Fruit fly (Drosophila melanogaster): ENCODE data around the gene ChLD3.

Gene ChLD3

dm6 chr2L:16720707-16721700 lies 17.6 kb upstream of the ChLD3 start (continued):
- peak; percentile 86; the same call in 1 of the 2 replicates for TF ChIP-seq dan (GFP tag; IDR thresholded peaks at IDR 0.05)
- TF ChIP-seq br (optimal IDR thresholded peaks at IDR 0.05): no peak
- TF ChIP-seq Neu2 (GFP tag; optimal IDR thresholded peaks at IDR 0.05; ENCODE audit: borderline replicate concordance): no peak
- TF ChIP-seq hth (optimal IDR thresholded peaks at IDR 0.05): no peak
- TF ChIP-seq Rfx (GFP tag; IDR thresholded peaks at IDR 0.05): peak; percentile 94
- TF ChIP-seq CG9932 (GFP tag; IDR thresholded peaks at IDR 0.05): peak; percentile 93
- peak; percentile 87 for TF ChIP-seq ATbp (GFP tag; optimal IDR thresholded peaks at IDR 0.05)
- peak; percentile 68 for TF ChIP-seq sqz (GFP tag; optimal IDR thresholded peaks at IDR 0.05)
- peak; percentile 61 for TF ChIP-seq Antp (GFP tag; optimal IDR thresholded peaks at IDR 0.05)
- TF ChIP-seq sens (GFP tag): peak; percentile 98
- peak; percentile 91 for TF ChIP-seq Spps (tag; optimal IDR thresholded peaks at IDR 0.05)
- TF ChIP-seq H15 (GFP tag; IDR thresholded peaks at IDR 0.05): peak; percentile 94
- TF ChIP-seq C15 (GFP tag; IDR thresholded peaks at IDR 0.05): peak; percentile 90; the same call in 2 of the 3 replicates
- TF ChIP-seq CG14050 (GFP tag; IDR thresholded peaks at IDR 0.05): peak; percentile 93
- peak; percentile 62 for TF ChIP-seq tup (GFP tag; optimal IDR thresholded peaks at IDR 0.05)

- TF ChIP-seq CG12236 (GFP tag; optimal IDR thresholded peaks at IDR 0.05): no peak
- no peak for TF ChIP-seq aop (GFP tag; IDR thresholded peaks at IDR 0.05)
- TF ChIP-seq CG14014 (GFP tag; IDR thresholded peaks at IDR 0.05): no peak
- TF ChIP-seq Mad (GFP tag; optimal IDR thresholded peaks at IDR 0.05): no peak
- no peak for TF ChIP-seq knrl (GFP tag; IDR thresholded peaks at IDR 0.05; ENCODE audit: partially characterized antibody)
- TF ChIP-seq tup (GFP tag; optimal IDR thresholded peaks at IDR 0.05): no peak
- TF ChIP-seq CG12744 (GFP tag; optimal IDR thresholded peaks at IDR 0.05): no peak
- TF ChIP-seq trh (GFP tag; optimal IDR thresholded peaks at IDR 0.05): no peak
- TF ChIP-seq nerfin-2 (GFP tag; IDR thresholded peaks at IDR 0.05; ENCODE audit: partially characterized antibody): peak; percentile 51
- TF ChIP-seq sens (GFP tag): peak; percentile 4
- no peak for TF ChIP-seq CG9437 (GFP tag; optimal IDR thresholded peaks at IDR 0.05)
- TF ChIP-seq pfk (GFP tag; optimal IDR thresholded peaks at IDR 0.05): no peak
- no peak for TF ChIP-seq lola (GFP tag; optimal IDR thresholded peaks at IDR 0.05)
- TF ChIP-seq C15 (GFP tag; IDR thresholded peaks at IDR 0.05): no peak
- TF ChIP-seq CG4820 (GFP tag; optimal IDR thresholded peaks at IDR 0.05): no peak
- no peak for TF ChIP-seq ap (GFP tag; IDR thresholded peaks at IDR 0.05)
- TF ChIP-seq Side (GFP tag; optimal IDR thresholded peaks at IDR 0.05): no peak
- no peak for TF ChIP-seq odd (GFP tag; optimal IDR thresholded peaks at IDR 0.05)
- no peak for TF ChIP-seq CG9215 (GFP tag; IDR thresholded peaks at IDR 0.05)
- peak; percentile 63; the same call in 1 of the 2 replicates for TF ChIP-seq Bgb (GFP tag; IDR thresholded peaks at IDR 0.05; ENCODE audit: partially characterized antibody)
- TF ChIP-seq CG34376 (GFP tag; optimal IDR thresholded peaks at IDR 0.05): no peak
- no peak for TF ChIP-seq Dref (GFP tag; IDR thresholded peaks at IDR 0.05)
- TF ChIP-seq sna (GFP tag; IDR thresholded peaks at IDR 0.05; ENCODE audit: partially characterized antibody): no peak
- TF ChIP-seq ato (GFP tag; IDR thresholded peaks at IDR 0.05; ENCODE audit: partially characterized antibody): 0 out of 2 replicates have a peak, but pooled peaks have one; percentile 40
- no peak for TF ChIP-seq sob (GFP tag; IDR thresholded peaks at IDR 0.05)
- no peak for TF ChIP-seq CG14965 (GFP tag; optimal IDR thresholded peaks at IDR 0.05; ENCODE audit: borderline replicate concordance)
- no peak for TF ChIP-seq pan (optimal IDR thresholded peaks at IDR 0.05)
- no peak for TF ChIP-seq pan (GFP tag; optimal IDR thresholded peaks at IDR 0.05 in 1 of 2, IDR thresholded peaks at IDR 0.05 in 1 of 2)
- no peak for TF ChIP-seq CG15011 (GFP tag; optimal IDR thresholded peaks at IDR 0.05)
- peak; percentile 40; the same call in 1 of the 2 replicates for TF ChIP-seq Scr (GFP tag; IDR thresholded peaks at IDR 0.05; ENCODE audit: partially characterized antibody)
- TF ChIP-seq CG34224 (GFP tag; IDR thresholded peaks at IDR 0.05; ENCODE audit: partially characterized antibody): peak; percentile 21; the same call in 1 of the 3 replicates
- no peak for TF ChIP-seq TFAM (GFP tag; optimal IDR thresholded peaks at IDR 0.05)
- no peak for TF ChIP-seq CG7372 (GFP tag; IDR thresholded peaks at IDR 0.05)
- TF ChIP-seq jumu (GFP tag; optimal IDR thresholded peaks at IDR 0.05): no peak
- TF ChIP-seq CG34422 (GFP tag; IDR thresholded peaks at IDR 0.05): no peak
- TF ChIP-seq Med (GFP tag): peak; percentile 26
These were observed 16.1 kb upstream of the ChLD3 start for dm6 chr2L:16722596-16722995.

Measured in whole organism, embryonic.